Worm (Caenorhabditis elegans) whole organism, young adult: ENCODE results near the gene Y39B6A.43.

Experiments used
- B0035.1 ChIP-seq: sonication (generic microtip); optimal IDR thresholded peaks from 2 replicates; lab custom pipeline; 2016; ENCODE audit warnings: missing genetic modification characterization, mild to moderate bottlenecking, missing compliant biosample characterization, missing genotype, missing genetic modification reagents
- C17E4.6 ChIP-seq: fragments of 200-800 bp; sonication (Bioruptor generic); IDR thresholded peaks from 2 replicates; pipeline ENCODE4 v1.3.6; 2022; ENCODE audit warnings: missing genetic modification reagents, missing genetic modification characterization, missing compliant biosample characterization
- F10E7.11 ChIP-seq: sonication (generic microtip); optimal IDR thresholded peaks from 2 replicates; lab custom pipeline; 2017; ENCODE audit warnings: mild to moderate bottlenecking, missing genetic modification characterization, moderate library complexity, missing compliant biosample characterization
- F22D6.2 ChIP-seq: sonication (generic microtip); optimal IDR thresholded peaks from 2 replicates; lab custom pipeline; 2016; ENCODE audit warnings: mild to moderate bottlenecking, missing genetic modification characterization, missing compliant biosample characterization
- F23B12.7 ChIP-seq: sonication (generic microtip); optimal IDR thresholded peaks from 2 replicates; lab custom pipeline; 2017; ENCODE audit warnings: missing genetic modification characterization, mild to moderate bottlenecking, missing compliant biosample characterization, antibody characterized with exemption, moderate library complexity; ENCODE audit not compliant: insufficient read depth
- F49E8.2 ChIP-seq: sonication (generic microtip); optimal IDR thresholded peaks from 3 replicates; lab custom pipeline; 2017; ENCODE audit warnings: missing genetic modification characterization, mild to moderate bottlenecking, missing compliant biosample characterization, antibody characterized with exemption, moderate library complexity; ENCODE audit not compliant: insufficient read depth
- K11D2.4 ChIP-seq: fragments of 200-800 bp; sonication (Bioruptor generic); IDR thresholded peaks from 2 replicates; pipeline ENCODE4 v1.3.6; 2022; ENCODE audit warnings: missing genetic modification reagents, missing genetic modification characterization, missing compliant biosample characterization
- T26A5.8 ChIP-seq: sonication (generic microtip); optimal IDR thresholded peaks from 2 replicates; lab custom pipeline; 2016; ENCODE audit warnings: missing genetic modification characterization, missing compliant biosample characterization
- Y53F4B.3 ChIP-seq: fragments of 200-800 bp; sonication (Bioruptor generic); IDR thresholded peaks from 2 replicates; pipeline ENCODE4 v1.3.6; 2022; ENCODE audit warnings: missing genetic modification reagents, missing genetic modification characterization, missing compliant biosample characterization
- Y56A3A.18 ChIP-seq: fragments of 200-800 bp; sonication (Bioruptor generic); IDR thresholded peaks from 2 replicates; pipeline ENCODE4 v1.3.6; 2022; ENCODE audit warnings: missing genetic modification reagents, missing genetic modification characterization, missing compliant biosample characterization
- Y79H2A.3 ChIP-seq: fragments of 200-800 bp; sonication (Bioruptor generic); conservative IDR thresholded peaks from 2 replicates; pipeline ENCODE4 v1.3.6; 2022; ENCODE audit warnings: missing genetic modification reagents, missing genetic modification characterization, missing compliant biosample characterization
- Y95B8A.8 ChIP-seq: fragments of 200-800 bp; sonication (Bioruptor generic); IDR thresholded peaks from 2 replicates; pipeline ENCODE4 v1.3.6; 2022; ENCODE audit warnings: missing genetic modification reagents, missing genetic modification characterization, missing compliant biosample characterization
- ama-1 ChIP-seq, 3 experiments: fragments of 150-350 bp in 1 of 3; sonication (generic microtip) in 2 of 3; optimal IDR thresholded peaks; 2 replicates each; lab custom pipeline; 2014 to 2018; ENCODE audit warnings: missing biosample characterization in 2 of 3, missing genetic modification characterization in 2 of 3, missing genetic modification reagents in 2 of 3
- aptf-2 ChIP-seq: fragments of 200-800 bp; sonication (Bioruptor generic); conservative IDR thresholded peaks from 2 replicates; pipeline ENCODE4 v1.3.6; 2022; ENCODE audit warnings: missing genetic modification reagents, missing genetic modification characterization, missing compliant biosample characterization
- atf-7 ChIP-seq: sonication (generic microtip); optimal IDR thresholded peaks from 2 replicates; lab custom pipeline; 2017; ENCODE audit warnings: mild to moderate bottlenecking, missing genetic modification characterization, missing compliant biosample characterization
- attf-6 ChIP-seq: fragments of 200-800 bp; sonication (Bioruptor generic); IDR thresholded peaks from 2 replicates; pipeline ENCODE4 v1.3.6; 2022; ENCODE audit warnings: missing genetic modification reagents, missing genetic modification characterization, missing compliant biosample characterization
- bed-1 ChIP-seq: fragments of 200-800 bp; sonication (Bioruptor generic); IDR thresholded peaks from 2 replicates; pipeline ENCODE4 v1.3.6; 2022; ENCODE audit warnings: missing genetic modification reagents, missing genetic modification characterization, missing compliant biosample characterization
- cebp-2 ChIP-seq: fragments of 200-800 bp; sonication (Bioruptor generic); IDR thresholded peaks from 2 replicates; pipeline ENCODE4 v1.3.6; 2022; ENCODE audit warnings: missing genetic modification characterization, missing compliant biosample characterization
- ceh-40 ChIP-seq: fragments of 200-800 bp; sonication (Bioruptor generic); IDR thresholded peaks from 2 replicates; pipeline ENCODE4 v1.3.6; 2022; ENCODE audit warnings: missing genetic modification characterization, missing compliant biosample characterization
- ceh-58 ChIP-seq: fragments of 200-800 bp; sonication (Bioruptor generic); IDR thresholded peaks from 2 replicates; pipeline ENCODE4 v1.3.6; 2022; ENCODE audit warnings: missing genetic modification characterization, missing compliant biosample characterization
- ceh-91 ChIP-seq: fragments of 200-800 bp; sonication (Bioruptor generic); IDR thresholded peaks from 2 replicates; pipeline ENCODE4 v1.3.6; 2022; ENCODE audit warnings: missing genetic modification reagents, missing genetic modification characterization, missing compliant biosample characterization
- dpff-1 ChIP-seq: sonication (generic microtip); optimal IDR thresholded peaks from 2 replicates; lab custom pipeline; 2017; ENCODE audit warnings: mild to moderate bottlenecking, missing genetic modification characterization, missing compliant biosample characterization
- egrh-3 ChIP-seq: fragments of 200-800 bp; sonication (Bioruptor generic); IDR thresholded peaks from 2 replicates; pipeline ENCODE4 v1.3.6; 2022; ENCODE audit warnings: missing genetic modification reagents, missing genetic modification characterization, missing compliant biosample characterization
- ekl-4 ChIP-seq: fragments of 200-800 bp; sonication (Bioruptor generic); IDR thresholded peaks from 2 replicates; pipeline ENCODE4 v1.3.6; 2022; ENCODE audit warnings: missing genetic modification reagents, missing genetic modification characterization, missing compliant biosample characterization
- gei-17 ChIP-seq: fragments of 200-800 bp; sonication (Bioruptor generic); optimal IDR thresholded peaks from 2 replicates; lab custom pipeline; 2018; ENCODE audit warnings: mild to moderate bottlenecking, missing genetic modification characterization, missing compliant biosample characterization
- him-1 ChIP-seq: sonication (generic microtip); optimal IDR thresholded peaks from 2 replicates; lab custom pipeline; 2016; ENCODE audit warnings: missing genotype, missing genetic modification reagents, missing genetic modification characterization, missing compliant biosample characterization
- lin-26 ChIP-seq: fragments of 200-800 bp; sonication (Bioruptor generic); IDR thresholded peaks from 2 replicates; pipeline ENCODE4 v1.3.6; 2022; ENCODE audit warnings: missing genetic modification reagents, missing genetic modification characterization, missing compliant biosample characterization
- lin-40 ChIP-seq: sonication (generic microtip); optimal IDR thresholded peaks from 2 replicates; lab custom pipeline; 2016; ENCODE audit warnings: missing genetic modification characterization, mild to moderate bottlenecking, missing compliant biosample characterization, missing genotype, missing genetic modification reagents
- lsy-27 ChIP-seq: sonication (generic microtip); optimal IDR thresholded peaks from 2 replicates; lab custom pipeline; 2017; ENCODE audit warnings: missing genetic modification characterization, mild to moderate bottlenecking, missing compliant biosample characterization, antibody characterized with exemption, missing genotype, borderline replicate concordance; ENCODE audit not compliant: insufficient read depth
- madf-10 ChIP-seq: sonication (generic microtip); optimal IDR thresholded peaks from 2 replicates; lab custom pipeline; 2016; ENCODE audit warnings: mild to moderate bottlenecking, missing genetic modification characterization, missing compliant biosample characterization
- madf-6 ChIP-seq: fragments of 200-800 bp; sonication (Bioruptor generic); IDR thresholded peaks from 2 replicates; pipeline ENCODE4 v1.3.6; 2022; ENCODE audit warnings: missing genetic modification reagents, missing genetic modification characterization, missing compliant biosample characterization
- mcd-1 ChIP-seq: fragments of 200-800 bp; sonication (Bioruptor generic); IDR thresholded peaks from 2 replicates; pipeline ENCODE4 v1.3.6; 2022; ENCODE audit warnings: missing genetic modification reagents, missing genetic modification characterization, missing compliant biosample characterization
- nfya-2 ChIP-seq: fragments of 200-800 bp; sonication (Bioruptor generic); IDR thresholded peaks from 2 replicates; pipeline ENCODE4 v1.3.6; 2022; ENCODE audit warnings: missing genetic modification reagents, missing genetic modification characterization, missing compliant biosample characterization
- nhr-179 ChIP-seq: sonication (generic microtip); optimal IDR thresholded peaks from 2 replicates; lab custom pipeline; 2016; ENCODE audit warnings: mild to moderate bottlenecking, missing genetic modification characterization, missing compliant biosample characterization
- nhr-27 ChIP-seq: fragments of 200-800 bp; sonication (Bioruptor generic); optimal IDR thresholded peaks from 2 replicates; lab custom pipeline; 2018; ENCODE audit warnings: mild to moderate bottlenecking, missing genetic modification characterization, moderate library complexity, missing compliant biosample characterization
- nhr-80 ChIP-seq: sonication (generic microtip); optimal IDR thresholded peaks from 2 replicates; lab custom pipeline; 2016; ENCODE audit warnings: missing genetic modification characterization, missing compliant biosample characterization
- pbrm-1 ChIP-seq: fragments of 200-800 bp; sonication (Bioruptor generic); IDR thresholded peaks from 2 replicates; pipeline ENCODE4 v1.3.6; 2022; ENCODE audit warnings: missing genetic modification reagents, missing genetic modification characterization, missing compliant biosample characterization
- sdz-38 ChIP-seq: sonication (generic microtip); optimal IDR thresholded peaks from 2 replicates; lab custom pipeline; 2016; ENCODE audit warnings: missing genotype, missing genetic modification characterization, missing compliant biosample characterization
- sea-2 ChIP-seq: fragments of 200-800 bp; sonication (Bioruptor generic); IDR thresholded peaks from 2 replicates; pipeline ENCODE4 v1.3.6; 2022; ENCODE audit warnings: missing genetic modification characterization, missing compliant biosample characterization
- snpc-4 ChIP-seq, 5 experiments: fragments of 150-350 bp in 1 of 5; sonication (generic microtip) in 4 of 5; optimal IDR thresholded peaks; 2 replicates each; lab custom pipeline; 2014 to 2018; ENCODE audit warnings: missing genetic modification characterization in 5 of 5, missing biosample characterization in 3 of 5, antibody characterized with exemption in 2 of 5, mild to moderate bottlenecking in 2 of 5, missing compliant biosample characterization in 2 of 5, missing genotype in 2 of 5, moderate library complexity in 2 of 5, missing genetic modification reagents in 1 of 5
- unc-130 ChIP-seq: sonication (generic microtip); optimal IDR thresholded peaks from 2 replicates; lab custom pipeline; 2016; ENCODE audit warnings: missing genetic modification reagents, missing genetic modification characterization, missing compliant biosample characterization
- ztf-25 ChIP-seq: fragments of 200-800 bp; sonication (Bioruptor generic); IDR thresholded peaks from 2 replicates; pipeline ENCODE4 v1.3.6; 2022; ENCODE audit warnings: missing genetic modification reagents, missing genetic modification characterization, missing compliant biosample characterization
- ztf-3 ChIP-seq: fragments of 200-800 bp; sonication (Bioruptor generic); optimal IDR thresholded peaks from 2 replicates; lab custom pipeline; 2018; ENCODE audit warnings: mild to moderate bottlenecking, missing genetic modification characterization, missing compliant biosample characterization

The Y39B6A.43 gene

DNA sequence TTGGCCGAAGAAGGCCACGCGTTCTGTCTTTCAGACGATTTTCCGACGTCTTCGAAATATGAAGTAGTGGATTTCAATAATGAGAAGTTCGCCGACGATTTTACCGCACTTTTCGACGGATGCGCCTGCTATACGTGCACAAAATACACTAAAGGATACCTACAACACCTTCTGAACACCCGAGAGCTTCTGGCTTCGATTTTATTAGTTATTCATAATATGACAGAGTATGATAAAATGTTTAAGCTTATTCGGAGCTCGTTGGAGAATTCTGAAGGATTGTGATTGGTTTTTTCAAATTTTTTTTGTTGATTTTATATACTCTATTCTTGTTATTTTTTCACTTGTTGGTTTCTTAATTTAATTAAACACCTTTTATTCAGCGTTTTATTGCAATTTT lies 32.9 kb upstream of the Y39B6A.43 start:
- TF ChIP-seq mcd-1 (GFP tag; lab: Robert Waterston, UW) (no peak), ztf-3 (GFP tag; lab: Kevin White, UChicago) (no peak), cebp-2 (no peak), Y56A3A.18 (no peak), B0035.1 (no peak), bed-1 (no peak), lsy-27 (no peak), sea-2 (GFP tag; lab: Robert Waterston, UW) (no peak), Y53F4B.3 (no peak), C17E4.6 (GFP tag; lab: Robert Waterston, UW) (no peak), gei-17 (GFP tag; lab: Kevin White, UChicago) (no peak), F10E7.11 (tag; lab: Kevin White, UChicago) (no peak), egrh-3 (GFP tag; lab: Robert Waterston, UW) (no peak), F23B12.7 (tag; lab: Kevin White, UChicago) (no peak), nhr-80 (tag; lab: Kevin White, UChicago) (no peak), lin-40 (tag; lab: Kevin White, UChicago) (no peak), ceh-91 (no peak)

DNA sequence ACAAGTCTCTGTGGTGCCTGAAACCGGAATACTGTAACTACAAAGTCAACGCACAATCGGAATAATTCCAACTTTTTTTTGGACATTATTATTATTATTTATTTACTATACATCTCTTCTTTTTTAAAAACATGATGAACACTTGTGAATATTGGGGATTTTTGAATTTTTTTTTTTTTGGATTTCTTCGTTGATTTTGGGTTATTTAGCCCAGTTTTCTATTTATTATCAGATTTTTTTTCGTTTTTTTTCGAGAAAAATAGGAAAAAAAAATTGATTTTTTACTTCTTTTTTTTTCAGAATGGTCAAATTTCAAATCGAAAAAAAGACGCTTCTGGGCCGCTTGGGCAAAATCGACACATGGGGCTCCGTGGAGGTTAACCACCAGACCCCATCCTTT lies 30.4 kb upstream of the Y39B6A.43 start, which contains the start of gene tgt-2:
Gene tgt-2, plus strand, starts transcription at position 301 of the 400 bp plus-strand sequence.
- TF ChIP-seq K11D2.4 (GFP tag; lab: Robert Waterston, UW) (no peak), Y56A3A.18 (no peak), nhr-80 (tag; lab: Kevin White, UChicago) (no peak), lin-26 (GFP tag; lab: Robert Waterston, UW) (no peak), Y95B8A.8 (no peak), ceh-40 (no peak), madf-6 (GFP tag; lab: Robert Waterston, UW) (no peak)

DNA sequence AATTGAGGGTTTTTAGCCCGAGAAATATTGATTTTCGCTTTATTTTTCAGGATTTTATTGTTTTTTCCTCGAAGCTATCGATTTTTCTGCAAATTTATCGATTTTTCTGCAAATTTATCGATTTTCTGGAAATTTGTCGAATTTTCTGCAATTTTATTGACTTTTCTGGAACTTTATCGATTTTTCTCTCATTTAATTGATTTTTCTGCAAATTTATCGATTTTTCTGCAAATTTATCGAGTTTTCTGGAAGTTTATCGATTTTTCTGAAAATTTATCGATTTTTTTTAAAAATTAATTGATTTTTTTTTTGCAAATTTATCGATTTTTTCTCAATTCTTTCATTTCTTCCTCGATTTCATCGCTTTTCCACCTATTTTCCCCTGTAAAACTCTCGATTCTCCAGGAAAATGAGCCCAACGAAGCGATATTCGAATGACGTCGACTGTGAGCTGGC lies 25.9 kb upstream of the Y39B6A.43 start, which contains the start of gene gtf-2F2:
Gene gtf-2F2, plus strand, starts transcription at position 406 of the 456 bp plus-strand sequence.
- TF ChIP-seq lin-40 (tag; lab: Kevin White, UChicago) = no peak
- no peak for TF ChIP-seq aptf-2 (GFP tag; lab: Robert Waterston, UW)
- no peak for TF ChIP-seq F22D6.2 (tag; lab: Kevin White, UChicago)
- TF ChIP-seq pbrm-1 = no peak
- TF ChIP-seq ztf-25 (GFP tag; lab: Robert Waterston, UW) = no peak
- no peak for TF ChIP-seq T26A5.8 (tag; lab: Kevin White, UChicago)
- no peak for TF ChIP-seq unc-130
- no peak for TF ChIP-seq atf-7 (tag; lab: Kevin White, UChicago)
- TF ChIP-seq ceh-91 = no peak
- no peak for TF ChIP-seq ama-1 (optimal IDR thresholded peaks at IDR 0.05; lab: Kevin White, UChicago)
- no peak for TF ChIP-seq ama-1 (GFP tag; optimal IDR thresholded peaks at IDR 0.05; lab: Kevin White, UChicago)
- TF ChIP-seq him-1 (tag; lab: Kevin White, UChicago) = no peak
- no peak for TF ChIP-seq lin-26 (GFP tag; lab: Robert Waterston, UW)

DNA sequence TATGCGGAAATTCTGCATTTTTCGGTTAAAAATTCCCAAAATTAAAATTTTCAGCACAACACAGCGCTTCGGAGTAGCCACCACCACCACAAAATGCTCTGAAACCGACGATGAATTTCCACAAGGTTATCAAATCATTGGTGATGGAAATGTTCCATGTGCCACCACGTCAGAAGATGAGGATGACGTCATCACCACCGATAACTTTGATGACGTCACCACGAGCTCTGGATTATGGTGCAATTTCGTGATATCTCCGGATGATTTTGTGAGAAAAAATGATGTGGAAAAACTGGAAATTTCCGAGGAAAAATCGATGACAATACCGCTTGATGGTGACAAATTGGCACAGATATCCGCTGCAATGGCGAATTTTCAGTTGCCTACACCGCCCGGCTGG lies 25.4 kb upstream of the Y39B6A.43 start:
- TF ChIP-seq Y79H2A.3 (GFP tag; lab: Robert Waterston, UW) (no peak), madf-10 (tag; lab: Kevin White, UChicago) (no peak), ekl-4 (GFP tag; lab: Robert Waterston, UW) (no peak), nhr-179 (no peak), nfya-2 (GFP tag; lab: Robert Waterston, UW) (no peak), nhr-27 (no peak), ztf-3 (GFP tag; lab: Kevin White, UChicago) (no peak), ceh-58 (GFP tag; lab: Robert Waterston, UW) (no peak), mcd-1 (GFP tag; lab: Robert Waterston, UW) (no peak), ceh-40 (no peak), dpff-1 (tag; lab: Kevin White, UChicago) (no peak), attf-6 (GFP tag; lab: Robert Waterston, UW) (no peak), sea-2 (GFP tag; lab: Robert Waterston, UW) (no peak), snpc-4 (GFP tag; optimal IDR thresholded peaks at IDR 0.05; lab: Kevin White, UChicago) (no peak), snpc-4 (tag; optimal IDR thresholded peaks at IDR 0.05; lab: Kevin White, UChicago) (no peak), F49E8.2 (no peak), sdz-38 (no peak)
